Worm (Caenorhabditis elegans): ENCODE measurements around the gene rha-1.

Gene rha-1

DNA sequence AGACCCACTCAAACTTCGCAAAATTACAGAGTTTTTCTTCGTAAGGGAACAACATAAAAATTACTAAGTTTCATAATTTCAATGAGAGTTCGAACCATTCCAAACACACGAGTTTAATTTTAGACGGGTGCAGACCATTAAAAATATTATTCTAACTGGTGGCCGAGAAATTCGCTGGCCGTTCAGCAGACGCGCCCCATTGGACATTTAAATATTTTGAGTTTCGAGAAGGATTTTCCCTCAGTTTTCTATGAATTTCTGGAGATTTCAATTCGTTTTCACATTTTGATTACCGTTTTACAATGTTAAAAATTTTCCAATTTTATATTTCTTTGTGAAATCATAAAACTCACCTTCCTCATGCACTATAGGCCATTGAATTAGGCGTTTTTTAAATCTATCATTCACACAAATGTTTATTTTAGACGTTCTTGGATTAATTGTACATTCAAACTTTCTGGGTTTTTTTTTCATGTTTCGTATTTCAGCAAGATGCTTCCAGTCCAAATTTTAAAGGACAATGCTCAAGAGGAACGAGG, 43.9 kb upstream of the rha-1 start, which contains the start of gene cct-2 (continued):
- TF ChIP-seq B0019.2 (GFP tag; conservative IDR thresholded peaks at IDR 0.05) (no peak), F57C9.4 (tag; optimal IDR thresholded peaks at IDR 0.05) (no peak), lsl-1 (GFP tag; optimal IDR thresholded peaks at IDR 0.05) (peak; percentile 1), let-607 (tag; optimal IDR thresholded peaks at IDR 0.05) (no peak), ztf-25 (GFP tag; IDR thresholded peaks at IDR 0.05) (no peak), ztf-28 (GFP tag; IDR thresholded peaks at IDR 0.05) (no peak), die-1 (tag; optimal IDR thresholded peaks at IDR 0.05) (no peak), K12H6.12 (tag; optimal IDR thresholded peaks at IDR 0.05) (no peak), nhr-80 (tag; optimal IDR thresholded peaks at IDR 0.05) (peak; percentile 12), F52B5.7 (tag; optimal IDR thresholded peaks at IDR 0.05) (no peak), lsy-27 (tag; optimal IDR thresholded peaks at IDR 0.05; ENCODE audit: borderline replicate concordance, insufficient read depth) (no peak), Y67H2A.10 (GFP tag; conservative IDR thresholded peaks at IDR 0.05) (no peak), xnd-1 (tag; optimal IDR thresholded peaks at IDR 0.05) (no peak), snpc-4 (GFP tag; optimal IDR thresholded peaks at IDR 0.05) (no peak), snpc-4 (tag; optimal IDR thresholded peaks at IDR 0.05) (peak in 1 of 4 experiments; percentile 59), hlh-26 (GFP tag; conservative IDR thresholded peaks at IDR 0.05) (no peak), C17E4.6 (GFP tag; IDR thresholded peaks at IDR 0.05) (no peak), Y95B8A.8 (GFP tag; IDR thresholded peaks at IDR 0.05) (no peak), hmg-1.2 (GFP tag; IDR thresholded peaks at IDR 0.05) (peak; percentile 14; the same call in 1 of the 2 replicates), nhr-120 (GFP tag; IDR thresholded peaks at IDR 0.05) (no peak), madf-6 (GFP tag; IDR thresholded peaks at IDR 0.05) (peak; percentile 32; the same call in 1 of the 2 replicates)

DNA sequence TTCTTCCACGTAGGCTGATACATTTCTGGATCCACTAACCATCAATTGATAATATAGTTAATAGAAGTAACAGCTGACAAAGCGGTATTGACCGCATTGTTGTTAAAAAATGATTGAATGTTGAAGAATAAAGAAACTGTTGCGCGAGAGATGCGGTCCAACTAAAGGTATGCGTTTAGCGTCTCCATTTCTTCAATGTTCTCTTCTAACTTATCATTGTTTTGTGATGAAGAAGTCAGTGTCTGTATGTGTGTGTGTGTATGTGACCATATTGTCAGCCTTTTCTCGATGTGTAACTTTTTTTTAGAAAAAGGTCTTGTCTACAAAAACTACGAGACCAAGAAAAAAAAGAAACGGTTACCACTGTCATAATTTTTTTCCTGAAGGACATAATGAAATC, 43.0 kb upstream of the rha-1 start, which contains the start of gene B0457.2:
Gene B0457.2, minus strand, starts transcription at position 101 of the 400 bp plus-strand sequence.
- TF ChIP-seq nfya-2 (GFP tag; IDR thresholded peaks at IDR 0.05) (no peak), F33H1.4 (GFP tag; IDR thresholded peaks at IDR 0.05) (no peak), atf-7 (tag; optimal IDR thresholded peaks at IDR 0.05) (no peak), dpff-1 (tag; optimal IDR thresholded peaks at IDR 0.05) (no peak), lin-35 (GFP tag; optimal IDR thresholded peaks at IDR 0.05) (no peak)

DNA sequence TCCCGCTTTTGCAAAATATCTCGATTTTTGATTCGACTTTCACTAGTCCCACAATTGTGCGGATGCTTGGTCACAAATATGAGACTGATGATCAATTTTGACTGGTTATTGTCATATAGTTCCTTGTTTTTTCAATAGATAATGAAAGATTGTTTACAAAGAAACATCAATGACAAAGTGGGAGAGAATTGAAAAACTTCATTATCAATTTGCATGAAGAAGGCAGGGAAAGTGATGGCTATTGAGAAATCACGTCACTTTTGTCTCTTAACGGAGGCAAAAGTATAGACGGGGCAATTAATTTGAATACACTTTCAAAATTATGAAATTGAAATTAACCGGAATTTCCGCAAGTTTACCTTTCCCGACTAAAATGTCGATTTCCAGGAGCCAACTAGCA, 39.7 kb upstream of the rha-1 start:
- no peak for TF ChIP-seq snpc-3.4 (tag; optimal IDR thresholded peaks at IDR 0.05)
- no peak for TF ChIP-seq cebp-2 (GFP tag; IDR thresholded peaks at IDR 0.05)
- peak; percentile 47 for TF ChIP-seq nhr-80 (tag; optimal IDR thresholded peaks at IDR 0.05)
- no peak for TF ChIP-seq tbx-9 (tag; optimal IDR thresholded peaks at IDR 0.05; ENCODE audit: borderline replicate concordance)
- no peak for TF ChIP-seq egrh-3 (GFP tag; IDR thresholded peaks at IDR 0.05)
- no peak for TF ChIP-seq cebp-1 (GFP tag; IDR thresholded peaks at IDR 0.05)
- TF ChIP-seq cebp-1 (tag; optimal IDR thresholded peaks at IDR 0.05): no peak
- no peak for TF ChIP-seq ztf-18 (tag; optimal IDR thresholded peaks at IDR 0.05)
- no peak for TF ChIP-seq ccch-3 (GFP tag; optimal IDR thresholded peaks at IDR 0.05)

DNA sequence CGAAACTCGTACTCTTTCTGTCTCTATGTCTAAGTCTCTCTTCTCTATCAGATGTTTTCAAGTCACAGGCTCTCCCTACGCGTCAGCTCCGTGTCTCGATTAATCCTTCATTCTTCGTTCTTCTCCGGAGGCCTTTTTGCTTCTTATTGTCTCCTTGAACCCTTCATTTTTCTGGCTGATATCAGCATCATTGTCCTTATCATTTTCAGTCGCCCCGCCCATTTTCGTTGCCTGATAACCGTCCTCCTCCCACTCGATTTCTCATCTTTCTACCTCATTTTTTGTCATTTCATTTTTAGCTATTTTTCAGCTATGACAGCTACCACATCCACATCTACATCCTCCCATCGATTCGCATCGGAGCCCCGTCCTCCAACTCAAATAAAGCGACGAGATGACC, 38.7 kb upstream of the rha-1 start, which contains the start of gene B0457.6:
Gene B0457.6, plus strand, starts transcription at position 284 of the 400 bp plus-strand sequence.
- TF ChIP-seq D2030.7 (GFP tag; IDR thresholded peaks at IDR 0.05) (no peak), athp-1 (tag; optimal IDR thresholded peaks at IDR 0.05) (no peak), F55B11.4 (tag; optimal IDR thresholded peaks at IDR 0.05; ENCODE audit: borderline replicate concordance, insufficient read depth) (no peak), pbrm-1 (GFP tag; IDR thresholded peaks at IDR 0.05) (no peak), lir-1 (GFP tag; conservative IDR thresholded peaks at IDR 0.05) (no peak), gei-17 (GFP tag; optimal IDR thresholded peaks at IDR 0.05) (no peak), zfh-2 (GFP tag; conservative IDR thresholded peaks at IDR 0.05) (no peak), nhr-80 (tag; optimal IDR thresholded peaks at IDR 0.05) (peak; percentile 67)
